Worm (Caenorhabditis elegans): ENCODE results near the gene dcap-1.

dcap-1 gene

ce11 chrIV:1054736-1055135 lies at the start of gene dcap-1:
Gene dcap-1 (minus strand): TSS chrIV:1054794.
- TF ChIP-seq nhr-19 (GFP tag; conservative IDR thresholded peaks at IDR 0.05): 0 out of 2 replicates have a peak, but pooled peaks have one; percentile 20
- peak; percentile 2 for TF ChIP-seq nhr-20 (tag; optimal IDR thresholded peaks at IDR 0.05)
- no peak for TF ChIP-seq ceh-90 (tag; optimal IDR thresholded peaks at IDR 0.05)
- peak; percentile 45 for TF ChIP-seq C04F5.9 (tag; optimal IDR thresholded peaks at IDR 0.05)
- no peak for TF ChIP-seq fos-1 (tag; optimal IDR thresholded peaks at IDR 0.05)
- no peak for TF ChIP-seq mab-9 (GFP tag; IDR thresholded peaks at IDR 0.05)
- TF ChIP-seq nhr-84 (tag; optimal IDR thresholded peaks at IDR 0.05): no peak
- no peak for TF ChIP-seq nhr-28 (tag; optimal IDR thresholded peaks at IDR 0.05)
- peak; percentile 48 to 63 for TF ChIP-seq efl-1 (optimal IDR thresholded peaks at IDR 0.05)
- peak; percentile 60 to 91 for TF ChIP-seq efl-1 (GFP tag; optimal IDR thresholded peaks at IDR 0.05 in 1 of 2)
- no peak for TF ChIP-seq jun-1 (tag; optimal IDR thresholded peaks at IDR 0.05)
- TF ChIP-seq mef-2 (tag; optimal IDR thresholded peaks at IDR 0.05): no peak
- peak; percentile 21 for TF ChIP-seq blmp-1 (tag; optimal IDR thresholded peaks at IDR 0.05)
- TF ChIP-seq sptf-1 (tag; optimal IDR thresholded peaks at IDR 0.05): no peak
- no peak for TF ChIP-seq elt-2 (tag; optimal IDR thresholded peaks at IDR 0.05)
- peak; percentile 53 for TF ChIP-seq snu-23 (GFP tag; optimal IDR thresholded peaks at IDR 0.05)
- peak; percentile 6 for TF ChIP-seq rnt-1 (tag; optimal IDR thresholded peaks at IDR 0.05)
- TF ChIP-seq ama-1 (optimal IDR thresholded peaks at IDR 0.05): no peak
- TF ChIP-seq nhr-11 (tag; optimal IDR thresholded peaks at IDR 0.05): no peak
- no peak for TF ChIP-seq nhr-12 (tag; optimal IDR thresholded peaks at IDR 0.05)
- peak; percentile 19 for TF ChIP-seq snpc-4 (tag; optimal IDR thresholded peaks at IDR 0.05)
- no peak for TF ChIP-seq fkh-4 (tag; optimal IDR thresholded peaks at IDR 0.05; ENCODE audit: borderline replicate concordance)
- TF ChIP-seq pax-3 (tag; optimal IDR thresholded peaks at IDR 0.05): no peak
- TF ChIP-seq egl-27 (tag; optimal IDR thresholded peaks at IDR 0.05): no peak
- no peak for TF ChIP-seq irx-1 (tag; optimal IDR thresholded peaks at IDR 0.05)
- no peak for TF ChIP-seq mep-1 (tag; optimal IDR thresholded peaks at IDR 0.05)
- TF ChIP-seq zip-4 (GFP tag; optimal IDR thresholded peaks at IDR 0.05): no peak
- TF ChIP-seq lsy-2 (tag; optimal IDR thresholded peaks at IDR 0.05): peak; percentile 49 to 69
- no peak for TF ChIP-seq ceh-88 (GFP tag; IDR thresholded peaks at IDR 0.05)
- TF ChIP-seq isw-1 (GFP tag; IDR thresholded peaks at IDR 0.05): peak; percentile 20; the same call in 1 of the 2 replicates
- peak; percentile 51 for TF ChIP-seq nhr-47 (tag; optimal IDR thresholded peaks at IDR 0.05)
- peak; percentile 46 to 59 for TF ChIP-seq lin-35 (GFP tag; optimal IDR thresholded peaks at IDR 0.05)
- no peak for TF ChIP-seq ceh-63 (GFP tag; optimal IDR thresholded peaks at IDR 0.05)
- no peak for TF ChIP-seq nhr-76 (tag; optimal IDR thresholded peaks at IDR 0.05)
- TF ChIP-seq lin-13 (GFP tag; optimal IDR thresholded peaks at IDR 0.05): no peak
- no peak for TF ChIP-seq nhr-77 (tag; optimal IDR thresholded peaks at IDR 0.05)
- no peak for TF ChIP-seq nhr-90 (tag; optimal IDR thresholded peaks at IDR 0.05; ENCODE audit: poor library complexity)
- peak; percentile 26 to 62 (median 47) for TF ChIP-seq dpl-1 (GFP tag; optimal IDR thresholded peaks at IDR 0.05)
- TF ChIP-seq ces-1 (GFP tag; optimal IDR thresholded peaks at IDR 0.05): no peak
- peak; percentile 74 for TF ChIP-seq nhr-85 (tag)
- no peak for TF ChIP-seq unc-62 (GFP tag; optimal IDR thresholded peaks at IDR 0.05)
- TF ChIP-seq tbx-2 (tag; optimal IDR thresholded peaks at IDR 0.05): peak; percentile 29
- no peak for TF ChIP-seq unc-86 (tag; optimal IDR thresholded peaks at IDR 0.05)
- TF ChIP-seq swsn-7 (tag; optimal IDR thresholded peaks at IDR 0.05): peak; percentile 31
- peak; percentile 12 for TF ChIP-seq C16A3.4 (tag; optimal IDR thresholded peaks at IDR 0.05)
- TF ChIP-seq xbp-1 (tag; optimal IDR thresholded peaks at IDR 0.05): peak; percentile 37
- no peak for TF ChIP-seq ceh-8 (GFP tag; optimal IDR thresholded peaks at IDR 0.05)
- TF ChIP-seq egl-13 (tag; optimal IDR thresholded peaks at IDR 0.05): no peak
- peak in 2 of 3 experiments; percentile 36 to 53 for TF ChIP-seq ceh-82 (tag; optimal IDR thresholded peaks at IDR 0.05)
- no peak for TF ChIP-seq unc-30 (tag; optimal IDR thresholded peaks at IDR 0.05)
- TF ChIP-seq fkh-8 (tag; optimal IDR thresholded peaks at IDR 0.05): no peak
- TF ChIP-seq lin-15B (tag; optimal IDR thresholded peaks at IDR 0.05): peak; percentile 2
- no peak for TF ChIP-seq ztf-4 (tag; optimal IDR thresholded peaks at IDR 0.05)
- no peak for TF ChIP-seq sox-4 (tag; optimal IDR thresholded peaks at IDR 0.05)
- peak; percentile 7 for TF ChIP-seq aly-2 (tag; optimal IDR thresholded peaks at IDR 0.05)

Measured in whole organism, L1 larva.